Fruit fly (Drosophila melanogaster) whole organism, pupa: Measurements from ENCODE around the gene Send1.

Source experiments
- CG12605 ChIP-seq: fragments of 200-800 bp; sonication (Bioruptor generic); IDR thresholded peaks from 2 replicates; pipeline ENCODE4 v1.3.6; 2022; ENCODE audit warnings: missing biosample characterization, missing genetic modification characterization
- CG17806 ChIP-seq: fragments of 200-800 bp; sonication (Bioruptor generic); optimal IDR thresholded peaks from 2 replicates; lab custom pipeline; 2018; ENCODE audit warnings: missing biosample characterization, mild to moderate bottlenecking, missing genetic modification characterization, moderate library complexity
- CG32121 ChIP-seq: fragments of 200-800 bp; sonication (Bioruptor generic); IDR thresholded peaks from 2 replicates; pipeline ENCODE4 v1.3.6; 2022; ENCODE audit warnings: missing biosample characterization, missing genetic modification characterization
- CG4496 ChIP-seq: fragments of 200-800 bp; sonication (Bioruptor generic); IDR thresholded peaks from 3 replicates; pipeline ENCODE4 v1.3.6; 2022; ENCODE audit warnings: missing biosample characterization, missing genetic modification characterization
- CG8301 ChIP-seq: fragments of 200-800 bp; sonication (Bioruptor generic); optimal IDR thresholded peaks from 2 replicates; lab custom pipeline; 2018; ENCODE audit warnings: missing biosample characterization, mild to moderate bottlenecking, missing genetic modification characterization
- D1 ChIP-seq: fragments of 200-800 bp; sonication (Bioruptor generic); optimal IDR thresholded peaks from 2 replicates; lab custom pipeline; 2018; ENCODE audit warnings: missing biosample characterization, mild to moderate bottlenecking, missing genetic modification characterization, moderate library complexity
- EcR ChIP-seq: fragments of 200-800 bp; sonication (Bioruptor generic); optimal IDR thresholded peaks from 3 replicates; lab custom pipeline; 2019; ENCODE audit warnings: missing biosample characterization, missing genetic modification characterization, mild to moderate bottlenecking, moderate library complexity, missing genetic modification reagents
- Pif1A ChIP-seq: fragments of 200-800 bp; sonication (Bioruptor generic); optimal IDR thresholded peaks from 3 replicates; lab custom pipeline; 2016; ENCODE audit warnings: missing biosample characterization, missing genetic modification characterization
- Snoo ChIP-seq: fragments of 200-800 bp; sonication (Bioruptor generic); optimal IDR thresholded peaks from 3 replicates; lab custom pipeline; 2017; ENCODE audit warnings: missing biosample characterization, mild to moderate bottlenecking, missing genetic modification characterization, inconsistent platforms
- rn ChIP-seq: fragments of 200-800 bp; sonication (Bioruptor generic); IDR thresholded peaks from 2 replicates; pipeline ENCODE4 v1.3.6; 2022; ENCODE audit warnings: missing biosample characterization, missing genetic modification characterization

- TF ChIP-seq Pif1A (GFP tag; lab: Kevin White, UChicago) (no peak), CG8301 (tag; lab: Kevin White, UChicago) (no peak), CG32121 (GFP tag; lab: Robert Waterston, UW) (no peak), CG12605 (GFP tag; lab: Robert Waterston, UW) (no peak), EcR (GFP tag; lab: Kevin White, UChicago) (no peak), D1 (tag; lab: Kevin White, UChicago) (no peak), CG17806 (no peak), Snoo (tag; lab: Kevin White, UChicago) (no peak), rn (GFP tag; lab: Robert Waterston, UW) (no peak), CG4496 (no peak)
These were observed 48.8 kb downstream of the Send1 start, which contains the start of gene CG31668 for dm6 chr2L:2206066-2206465.
